Fruit fly (Drosophila melanogaster) whole organism, embryonic: ENCODE results near the gene CG31886.

Source experiments
- Bgb ChIP-seq: fragments of 200-800 bp; sonication (Bioruptor generic); IDR thresholded peaks from 2 replicates; pipeline ENCODE4 v1.3.6; 2022; ENCODE audit warnings: missing biosample characterization, missing genetic modification characterization; ENCODE audit not compliant: partially characterized antibody
- CG10321 ChIP-seq: fragments of 200-800 bp; sonication (Bioruptor generic); IDR thresholded peaks from 2 replicates; pipeline ENCODE4 v1.3.6; 2022; ENCODE audit warnings: missing biosample characterization, missing genetic modification characterization
- CG11085 ChIP-seq: fragments of 200-800 bp; sonication (Bioruptor generic); IDR thresholded peaks from 2 replicates; pipeline ENCODE4 v1.3.6; 2022; ENCODE audit warnings: missing biosample characterization, missing genetic modification characterization
- CG11723 ChIP-seq: fragments of 200-800 bp; sonication (Bioruptor generic); optimal IDR thresholded peaks from 2 replicates; lab custom pipeline; 2017; ENCODE audit warnings: missing biosample characterization, mild to moderate bottlenecking, missing genetic modification characterization
- CG12104 ChIP-seq: fragments of 200-800 bp; sonication (Bioruptor generic); optimal IDR thresholded peaks from 3 replicates; lab custom pipeline; 2016; ENCODE audit warnings: missing biosample characterization, missing genetic modification characterization
- CG12744 ChIP-seq: fragments of 200-800 bp; sonication (Bioruptor generic); optimal IDR thresholded peaks from 2 replicates; lab custom pipeline; 2016; ENCODE audit warnings: missing biosample characterization, missing genetic modification characterization
- CG12942 ChIP-seq: fragments of 200-800 bp; sonication (Bioruptor generic); optimal IDR thresholded peaks from 3 replicates; lab custom pipeline; 2016; ENCODE audit warnings: missing biosample characterization, missing genetic modification characterization
- CG14965 ChIP-seq: fragments of 200-800 bp; sonication (Bioruptor generic); optimal IDR thresholded peaks from 2 replicates; lab custom pipeline; 2016; ENCODE audit warnings: missing biosample characterization, missing genetic modification characterization, borderline replicate concordance
- CG15011 ChIP-seq: fragments of 200-800 bp; sonication (Bioruptor generic); optimal IDR thresholded peaks from 3 replicates; lab custom pipeline; 2018; ENCODE audit warnings: missing biosample characterization, mild to moderate bottlenecking, missing genetic modification characterization
- CG1792 ChIP-seq: fragments of 200-800 bp; sonication (Bioruptor generic); optimal IDR thresholded peaks from 2 replicates; lab custom pipeline; 2016; ENCODE audit warnings: missing biosample characterization, missing genetic modification characterization
- CG18599 ChIP-seq: fragments of 200-800 bp; sonication (Bioruptor generic); optimal IDR thresholded peaks from 3 replicates; lab custom pipeline; 2017; ENCODE audit warnings: missing biosample characterization, missing genetic modification characterization, mild to moderate bottlenecking, moderate library complexity, missing genetic modification reagents
- CG2129 ChIP-seq: fragments of 200-800 bp; sonication (Bioruptor generic); IDR thresholded peaks from 2 replicates; pipeline ENCODE4 v1.3.6; 2022; ENCODE audit warnings: missing biosample characterization, missing genetic modification characterization; ENCODE audit not compliant: partially characterized antibody
- CG2202 ChIP-seq: fragments of 200-800 bp; sonication (Bioruptor generic); optimal IDR thresholded peaks from 2 replicates; lab custom pipeline; 2018; ENCODE audit warnings: missing biosample characterization, mild to moderate bottlenecking, missing genetic modification characterization
- CG2889 ChIP-seq: fragments of 200-800 bp; sonication (Bioruptor generic); IDR thresholded peaks from 3 replicates; pipeline ENCODE4 v1.3.6; 2022; ENCODE audit warnings: missing biosample characterization, missing genetic modification characterization
- CG33557 ChIP-seq: fragments of 200-800 bp; sonication (Bioruptor generic); optimal IDR thresholded peaks from 2 replicates; lab custom pipeline; 2019; ENCODE audit warnings: missing biosample characterization, mild to moderate bottlenecking, missing genetic modification characterization, moderate library complexity
- CG3407 ChIP-seq: fragments of 200-800 bp; sonication (Bioruptor generic); optimal IDR thresholded peaks from 2 replicates; lab custom pipeline; 2018; ENCODE audit warnings: missing biosample characterization, mild to moderate bottlenecking, missing genetic modification characterization
- CG4820 ChIP-seq: fragments of 200-800 bp; sonication (Bioruptor generic); optimal IDR thresholded peaks from 3 replicates; lab custom pipeline; 2016; ENCODE audit warnings: missing biosample characterization, missing genetic modification characterization
- CG6254 ChIP-seq: fragments of 200-800 bp; sonication (Bioruptor generic); optimal IDR thresholded peaks from 3 replicates; lab custom pipeline; 2017; ENCODE audit warnings: mild to moderate bottlenecking, missing biosample characterization, missing genetic modification reagents, missing genetic modification characterization
- CG7987 ChIP-seq: fragments of 200-800 bp; sonication (Bioruptor generic); optimal IDR thresholded peaks from 2 replicates; lab custom pipeline; 2018; ENCODE audit warnings: missing biosample characterization, mild to moderate bottlenecking, missing genetic modification characterization, moderate library complexity
- CG8359 ChIP-seq: fragments of 200-800 bp; sonication (Bioruptor generic); optimal IDR thresholded peaks from 2 replicates; lab custom pipeline; 2017; ENCODE audit warnings: missing biosample characterization, mild to moderate bottlenecking, missing genetic modification characterization, borderline replicate concordance
- Dbx ChIP-seq: fragments of 200-800 bp; sonication (Bioruptor generic); IDR thresholded peaks from 3 replicates; pipeline ENCODE4 v1.3.6; 2022; ENCODE audit warnings: missing biosample characterization, missing genetic modification characterization
- Dp ChIP-seq: fragments of 200-800 bp; sonication (Bioruptor generic); optimal IDR thresholded peaks from 2 replicates; lab custom pipeline; 2018; ENCODE audit warnings: missing biosample characterization, mild to moderate bottlenecking, missing genetic modification characterization, moderate library complexity
- Drgx ChIP-seq: fragments of 200-800 bp; sonication (Bioruptor generic); IDR thresholded peaks from 2 replicates; pipeline ENCODE4 v1.3.6; 2022; ENCODE audit warnings: missing biosample characterization, missing genetic modification characterization
- Fer2 ChIP-seq: fragments of 200-800 bp; sonication (Bioruptor generic); optimal IDR thresholded peaks from 2 replicates; lab custom pipeline; 2018; ENCODE audit warnings: missing biosample characterization, mild to moderate bottlenecking, missing genetic modification characterization, moderate library complexity
- HLH4C ChIP-seq: fragments of 200-800 bp; sonication (Bioruptor generic); IDR thresholded peaks from 3 replicates; pipeline ENCODE4 v1.3.6; 2022; ENCODE audit warnings: missing biosample characterization, missing genetic modification characterization; ENCODE audit not compliant: partially characterized antibody
- HmgD ChIP-seq: fragments of 200-800 bp; sonication (Bioruptor generic); optimal IDR thresholded peaks from 3 replicates; lab custom pipeline; 2016; ENCODE audit warnings: missing biosample characterization, missing genetic modification characterization
- Med ChIP-seq: fragments of 200-800 bp; sonication (Bioruptor generic); peaks from one replicate; lab custom pipeline; 2016; ENCODE audit warnings: missing biosample characterization, missing genetic modification characterization, mild to moderate bottlenecking, inconsistent platforms, moderate library complexity
- Optix ChIP-seq: fragments of 200-800 bp; sonication (Bioruptor generic); IDR thresholded peaks from 3 replicates; pipeline ENCODE4 v1.3.6; 2022; ENCODE audit warnings: missing biosample characterization, missing genetic modification characterization
- Taf1 ChIP-seq: fragments of 200-800 bp; sonication (Bioruptor generic); IDR thresholded peaks from 2 replicates; pipeline ENCODE4 v1.3.6; 2022; ENCODE audit warnings: missing biosample characterization, missing genetic modification characterization
- Trl ChIP-seq, 3 experiments: fragments of >200 bp in 2 of 3; fragments of 200-800 bp in 1 of 3; sonication (Bioruptor generic) in 1 of 3; optimal IDR thresholded peaks; 2 replicates in 1 of 3; 3 replicates in 2 of 3; lab custom pipeline; 2016 to 2017; ENCODE audit warnings: missing biosample characterization in 1 of 3, missing genetic modification characterization in 1 of 3
- YL-1 ChIP-seq: fragments of 200-800 bp; sonication (Bioruptor generic); optimal IDR thresholded peaks from 3 replicates; lab custom pipeline; 2017; ENCODE audit warnings: missing biosample characterization, mild to moderate bottlenecking, missing genetic modification characterization
- al ChIP-seq: fragments of 200-800 bp; sonication (Bioruptor generic); IDR thresholded peaks from 2 replicates; pipeline ENCODE4 v1.3.6; 2022; ENCODE audit warnings: missing biosample characterization, missing genetic modification characterization
- ap ChIP-seq: fragments of 200-800 bp; sonication (Bioruptor generic); IDR thresholded peaks from 2 replicates; pipeline ENCODE4 v1.3.6; 2022; ENCODE audit warnings: missing biosample characterization, missing genetic modification characterization
- bigmax ChIP-seq: fragments of 200-800 bp; sonication (Bioruptor generic); optimal IDR thresholded peaks from 2 replicates; lab custom pipeline; 2018; ENCODE audit warnings: missing biosample characterization, mild to moderate bottlenecking, missing genetic modification characterization
- da ChIP-seq: fragments of 200-800 bp; sonication (Bioruptor generic); optimal IDR thresholded peaks from 2 replicates; lab custom pipeline; 2016; ENCODE audit warnings: missing biosample characterization, missing genetic modification characterization
- gsb ChIP-seq: fragments of 200-800 bp; sonication (Bioruptor generic); IDR thresholded peaks from 2 replicates; pipeline ENCODE4 v1.3.6; 2022; ENCODE audit warnings: missing biosample characterization, missing genetic modification characterization
- insv ChIP-seq, 2 experiments: fragments of 200-800 bp; sonication (Bioruptor generic); optimal IDR thresholded peaks; 3 replicates each; lab custom pipeline; 2016 to 2018; ENCODE audit warnings: missing biosample characterization in 2 of 2, missing genetic modification characterization in 2 of 2
- jigr1 ChIP-seq: fragments of 200-800 bp; sonication (Bioruptor generic); IDR thresholded peaks from 3 replicates; pipeline ENCODE4 v1.3.6; 2022; ENCODE audit warnings: missing biosample characterization, missing genetic modification characterization
- ken ChIP-seq: fragments of 200-800 bp; sonication (Bioruptor generic); IDR thresholded peaks from 3 replicates; pipeline ENCODE4 v1.3.6; 2022; ENCODE audit warnings: missing biosample characterization, missing genetic modification characterization
- lola ChIP-seq, 3 experiments: fragments of >200 bp in 2 of 3; fragments of 200-800 bp in 1 of 3; sonication (Bioruptor generic) in 1 of 3; optimal IDR thresholded peaks; 2 replicates each; lab custom pipeline; 2017 to 2019; ENCODE audit warnings: missing biosample characterization in 3 of 3, missing genetic modification characterization in 3 of 3, mild to moderate bottlenecking in 1 of 3, moderate library complexity in 1 of 3
- pho ChIP-seq: fragments of 200-800 bp; sonication (Bioruptor generic); optimal IDR thresholded peaks from 2 replicates; lab custom pipeline; 2016; ENCODE audit warnings: missing biosample characterization, missing genetic modification characterization
- pzg ChIP-seq: fragments of 200-800 bp; sonication (Bioruptor generic); optimal IDR thresholded peaks from 3 replicates; lab custom pipeline; 2018; ENCODE audit warnings: missing biosample characterization, mild to moderate bottlenecking, missing genetic modification characterization, moderate library complexity
- sc ChIP-seq, 3 experiments: fragments of >200 bp in 2 of 3; fragments of 200-800 bp in 1 of 3; sonication (Bioruptor generic) in 1 of 3; optimal IDR thresholded peaks; 2 replicates in 2 of 3; 3 replicates in 1 of 3; lab custom pipeline; 2017; ENCODE audit warnings: mild to moderate bottlenecking in 1 of 3, missing biosample characterization in 1 of 3, missing genetic modification characterization in 1 of 3, missing genetic modification reagents in 1 of 3
- scrt ChIP-seq: fragments of 200-800 bp; sonication (Bioruptor generic); optimal IDR thresholded peaks from 2 replicates; lab custom pipeline; 2018; ENCODE audit warnings: missing biosample characterization, mild to moderate bottlenecking, missing genetic modification characterization, moderate library complexity
- seq ChIP-seq: fragments of 200-800 bp; sonication (Bioruptor generic); IDR thresholded peaks from 2 replicates; pipeline ENCODE4 v1.3.6; 2022; ENCODE audit warnings: missing biosample characterization, missing genetic modification characterization
- sima ChIP-seq: fragments of 200-800 bp; sonication (Bioruptor generic); optimal IDR thresholded peaks from 2 replicates; lab custom pipeline; 2016; ENCODE audit warnings: missing biosample characterization, missing genetic modification characterization
- ttk ChIP-seq: fragments of 200-800 bp; sonication (Bioruptor generic); IDR thresholded peaks from 2 replicates; pipeline ENCODE4 v2.1.2; 2022; ENCODE audit warnings: missing biosample characterization, missing genetic modification characterization
- vfl ChIP-seq: fragments of 200-800 bp; sonication (Bioruptor generic); optimal IDR thresholded peaks from 2 replicates; lab custom pipeline; 2016; ENCODE audit warnings: missing biosample characterization, missing genetic modification characterization

Gene CG31886

dm6 chr2L:8984614-8985318 lies 25.9 kb upstream of the CG31886 start, which contains the start of gene CG13101 (continued):
- TF ChIP-seq CG15011 (GFP tag; lab: Kevin White, UChicago) (peak; percentile 82), CG12942 (peak; percentile 89), CG2889 (GFP tag; lab: Robert Waterston, UW) (peak; percentile 88), HLH4C (GFP tag; lab: Robert Waterston, UW) (no peak), Fer2 (peak; percentile 69), CG1792 (GFP tag; lab: Kevin White, UChicago) (peak; percentile 72), Trl (optimal IDR thresholded peaks at IDR 0.05; lab: Kevin White, UChicago) (peak; percentile 56 to 62), Trl (GFP tag; optimal IDR thresholded peaks at IDR 0.05; lab: Kevin White, UChicago) (peak; percentile 88), pzg (peak; percentile 2), Bgb (GFP tag; lab: Robert Waterston, UW) (no peak), CG2202 (peak; percentile 89), jigr1 (GFP tag; lab: Robert Waterston, UW) (peak; percentile 77), scrt (GFP tag; lab: Kevin White, UChicago) (peak; percentile 79), ap (peak; percentile 90), CG12104 (GFP tag; lab: Kevin White, UChicago) (peak; percentile 84), Dp (no peak), Taf1 (GFP tag; lab: Robert Waterston, UW) (peak; percentile 85), vfl (peak; percentile 85), seq (GFP tag; lab: Robert Waterston, UW) (peak; percentile 94), CG8359 (peak; percentile 79), insv (GFP tag; optimal IDR thresholded peaks at IDR 0.05; lab: Kevin White, UChicago) (peak in 1 of 2 experiments; percentile 27), CG12744 (GFP tag; lab: Kevin White, UChicago) (peak; percentile 79), sc (optimal IDR thresholded peaks at IDR 0.05; lab: Kevin White, UChicago) (no peak), sc (GFP tag; optimal IDR thresholded peaks at IDR 0.05; lab: Kevin White, UChicago) (peak; percentile 85), lola (GFP tag; optimal IDR thresholded peaks at IDR 0.05; lab: Kevin White, UChicago) (peak in 1 of 3 experiments; percentile 93), al (GFP tag; lab: Robert Waterston, UW) (peak; percentile 89), bigmax (GFP tag; lab: Kevin White, UChicago) (no peak), CG11723 (GFP tag; lab: Kevin White, UChicago) (peak; percentile 66), sima (GFP tag; lab: Kevin White, UChicago) (no peak), CG4820 (GFP tag; lab: Kevin White, UChicago) (peak; percentile 87), gsb (GFP tag; lab: Robert Waterston, UW) (peak; percentile 89), CG3407 (peak; percentile 87), Drgx (GFP tag; lab: Robert Waterston, UW) (peak; percentile 97), ken (no peak; the same call in 1 of the 3 replicates), CG11085 (GFP tag; lab: Robert Waterston, UW) (peak; percentile 89), CG18599 (peak; percentile 93), CG6254 (peak; percentile 88), Med (GFP tag; lab: Kevin White, UChicago) (peak; percentile 96), CG7987 (GFP tag; lab: Kevin White, UChicago) (peak; percentile 76), YL-1 (peak; percentile 61), HmgD (GFP tag; lab: Kevin White, UChicago) (no peak), CG33557 (GFP tag; lab: Kevin White, UChicago) (peak; percentile 80), pho (GFP tag; lab: Kevin White, UChicago) (peak; percentile 91), da (GFP tag; lab: Kevin White, UChicago) (peak; percentile 50), Dbx (peak; percentile 95), CG2129 (no peak), ttk (peak; percentile 93), CG10321 (peak; percentile 81), CG14965 (GFP tag; lab: Kevin White, UChicago) (no peak), Optix (no peak)
